Worm (Caenorhabditis elegans) whole organism, early embryonic: ENCODE results near the gene mai-2.

Source experiments
- B0310.2 ChIP-seq: sonication (generic microtip); optimal IDR thresholded peaks from 2 replicates; lab custom pipeline; 2016; ENCODE audit warnings: mild to moderate bottlenecking, missing genetic modification characterization, missing compliant biosample characterization
- F13C5.2 ChIP-seq: sonication (generic microtip); optimal IDR thresholded peaks from 2 replicates; lab custom pipeline; 2017; ENCODE audit warnings: mild to moderate bottlenecking, missing genetic modification characterization, inconsistent platforms, missing compliant biosample characterization
- aly-1 ChIP-seq: sonication (generic microtip); optimal IDR thresholded peaks from 2 replicates; lab custom pipeline; 2016; ENCODE audit warnings: missing genetic modification characterization, missing compliant biosample characterization
- ama-1 ChIP-seq: fragments of 150-350 bp; optimal IDR thresholded peaks from 2 replicates; lab custom pipeline; 2014
- ceh-13 ChIP-seq: fragments of 200-800 bp; sonication (Bioruptor generic); optimal IDR thresholded peaks from 2 replicates; lab custom pipeline; 2018; ENCODE audit warnings: mild to moderate bottlenecking, missing genetic modification characterization, missing compliant biosample characterization
- ceh-36 ChIP-seq: sonication (generic microtip); optimal IDR thresholded peaks from 2 replicates; lab custom pipeline; 2016; ENCODE audit warnings: missing genetic modification characterization, inconsistent platforms, missing compliant biosample characterization
- ets-7 ChIP-seq: sonication (generic microtip); optimal IDR thresholded peaks from 2 replicates; lab custom pipeline; 2016; ENCODE audit warnings: missing genotype, missing genetic modification characterization, missing compliant biosample characterization
- flt-1 ChIP-seq: fragments of 200-800 bp; sonication (Bioruptor generic); IDR thresholded peaks from 2 replicates; pipeline ENCODE4 v1.3.6; 2022; ENCODE audit warnings: missing genetic modification characterization, missing compliant biosample characterization
- hmbx-1 ChIP-seq: sonication (generic microtip); optimal IDR thresholded peaks from 2 replicates; lab custom pipeline; 2016; ENCODE audit warnings: mild to moderate bottlenecking, missing genetic modification characterization, missing compliant biosample characterization
- hmg-4 ChIP-seq: fragments of 200-800 bp; sonication (Bioruptor generic); optimal IDR thresholded peaks from 2 replicates; lab custom pipeline; 2018; ENCODE audit warnings: mild to moderate bottlenecking, missing genetic modification characterization, missing compliant biosample characterization
- hnd-1 ChIP-seq: sonication (generic microtip); optimal IDR thresholded peaks from 2 replicates; lab custom pipeline; 2016; ENCODE audit warnings: missing genetic modification characterization, missing compliant biosample characterization
- pes-1 ChIP-seq: fragments of 200-800 bp; sonication (Bioruptor generic); IDR thresholded peaks from 2 replicates; pipeline ENCODE4 v1.3.6; 2022; ENCODE audit warnings: missing genetic modification reagents, missing genetic modification characterization, missing compliant biosample characterization
- scrt-1 ChIP-seq: fragments of 200-800 bp; sonication (Bioruptor generic); IDR thresholded peaks from 2 replicates; pipeline ENCODE4 v1.3.6; 2022; ENCODE audit warnings: missing genetic modification characterization, missing compliant biosample characterization
- sea-1 ChIP-seq: fragments of 200-800 bp; sonication (Bioruptor generic); conservative IDR thresholded peaks from 2 replicates; pipeline ENCODE4 v1.3.6; 2022; ENCODE audit warnings: missing genetic modification characterization, missing compliant biosample characterization
- tbx-11 ChIP-seq: fragments of 200-800 bp; sonication (Bioruptor generic); IDR thresholded peaks from 2 replicates; pipeline ENCODE4 v1.3.6; 2022; ENCODE audit warnings: missing genetic modification characterization, missing compliant biosample characterization
- tbx-37 ChIP-seq: fragments of 200-800 bp; sonication (Bioruptor generic); conservative IDR thresholded peaks from 2 replicates; pipeline ENCODE4 v1.3.6; 2022; ENCODE audit warnings: missing genetic modification reagents, missing genetic modification characterization, missing compliant biosample characterization
- tra-4 ChIP-seq: sonication (generic microtip); optimal IDR thresholded peaks from 2 replicates; lab custom pipeline; 2017; ENCODE audit warnings: missing genetic modification characterization, missing compliant biosample characterization

Gene mai-2

DNA sequence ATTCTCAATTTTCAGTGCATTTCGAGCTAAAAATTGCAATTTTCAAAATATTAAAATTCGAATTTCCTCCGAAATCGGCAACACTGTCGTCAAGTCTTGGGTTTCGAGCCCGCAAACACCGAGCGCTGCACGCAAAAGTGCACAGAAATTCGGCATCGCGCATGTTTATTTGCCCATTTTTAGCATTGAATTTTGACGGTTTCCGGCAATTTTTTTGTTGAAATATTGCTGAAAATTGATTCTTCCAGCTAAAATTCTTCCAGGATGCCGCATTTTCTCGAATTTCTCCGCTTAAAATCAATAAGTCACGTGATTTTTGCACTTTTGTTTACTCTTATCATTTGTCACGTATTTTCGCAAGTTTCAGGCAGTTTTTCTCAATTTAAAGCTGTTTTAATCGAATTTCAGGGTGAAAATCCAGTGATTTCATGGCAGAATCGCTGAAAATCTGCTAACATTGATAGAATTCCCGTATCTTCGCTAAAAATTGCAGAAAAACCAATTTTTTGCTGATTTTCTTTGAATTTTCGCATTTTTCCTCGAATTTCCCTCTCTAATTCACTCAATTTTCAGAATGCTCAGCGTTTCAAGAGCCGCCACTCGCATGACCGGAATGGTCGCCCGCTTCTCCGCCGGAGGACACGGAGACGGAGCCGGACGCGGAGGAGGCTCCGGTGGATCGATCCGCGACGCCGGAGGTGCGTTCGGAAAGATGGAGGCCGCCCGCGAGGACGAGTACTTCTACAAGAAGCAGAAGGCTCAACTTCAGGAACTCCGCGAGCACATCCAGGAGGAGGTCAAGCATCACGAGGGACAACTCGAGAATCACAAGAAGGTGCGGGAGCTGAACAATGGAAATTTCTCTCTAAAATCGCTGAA is at the start of gene mai-2:
Gene mai-2 (plus strand): TSS at position 574 of the 879 bp plus-strand sequence.
- TF ChIP-seq aly-1 (tag; lab: Kevin White, UChicago) (no peak), sea-1 (GFP tag; lab: Robert Waterston, UW) (no peak), tbx-11 (GFP tag; lab: Robert Waterston, UW) (no peak), hmbx-1 (tag; lab: Kevin White, UChicago) (no peak), ama-1 (no peak), B0310.2 (no peak)

DNA sequence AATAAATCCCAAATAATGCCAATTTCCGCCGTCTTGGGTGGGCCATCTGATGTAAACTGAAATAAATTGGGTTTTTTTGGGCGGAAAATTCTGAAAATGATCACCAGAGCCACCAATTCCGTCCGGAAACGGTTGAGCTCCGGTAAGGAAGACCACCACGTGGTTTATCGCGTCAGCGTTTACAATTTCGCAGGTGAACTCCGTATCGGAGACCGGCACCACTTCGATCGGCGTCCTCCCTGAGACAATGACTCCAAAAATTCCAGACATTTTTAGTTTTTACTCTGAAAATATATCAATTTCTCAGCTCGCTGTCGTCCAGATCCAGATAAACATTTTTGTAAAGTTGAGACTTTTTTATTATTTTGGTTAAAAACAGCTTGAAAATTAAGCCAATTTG is 49.1 kb upstream of the mai-2 start, which contains the start of gene F42A6.6:
Gene F42A6.6 (minus strand): TSS at position 289 of the 400 bp plus-strand sequence.
- TF ChIP-seq tbx-11 (GFP tag; lab: Robert Waterston, UW) (0 out of 2 replicates have a peak, but pooled peaks have one; percentile 50), hmg-4 (GFP tag; lab: Kevin White, UChicago) (peak; percentile 4), scrt-1 (GFP tag; lab: Robert Waterston, UW) (0 out of 2 replicates have a peak, but pooled peaks have one; percentile 49), flt-1 (no peak), ama-1 (peak; percentile 94), pes-1 (GFP tag; lab: Robert Waterston, UW) (no peak), F13C5.2 (tag; lab: Kevin White, UChicago) (no peak), ceh-36 (tag; lab: Kevin White, UChicago) (peak; percentile 15), B0310.2 (no peak)

ce11 chrIV:3337275-3337674 is 48.4 kb upstream of the mai-2 start:
- TF ChIP-seq ama-1: no peak
- peak; percentile 25; the same call in 1 of the 2 replicates for TF ChIP-seq pes-1 (GFP tag; lab: Robert Waterston, UW)
- no peak for TF ChIP-seq F13C5.2 (tag; lab: Kevin White, UChicago)
- TF ChIP-seq ceh-13: no peak
- no peak for TF ChIP-seq flt-1
- no peak for TF ChIP-seq hmbx-1 (tag; lab: Kevin White, UChicago)
- no peak for TF ChIP-seq tbx-37 (GFP tag; lab: Robert Waterston, UW)
- TF ChIP-seq ceh-36 (tag; lab: Kevin White, UChicago): no peak
- no peak for TF ChIP-seq hnd-1 (tag; lab: Kevin White, UChicago)
- 0 out of 2 replicates have a peak, but pooled peaks have one; percentile 55 for TF ChIP-seq tbx-11 (GFP tag; lab: Robert Waterston, UW)
- no peak for TF ChIP-seq tra-4
- peak; percentile 76 for TF ChIP-seq hmg-4 (GFP tag; lab: Kevin White, UChicago)
- 0 out of 2 replicates have a peak, but pooled peaks have one; percentile 55 for TF ChIP-seq scrt-1 (GFP tag; lab: Robert Waterston, UW)
- no peak for TF ChIP-seq B0310.2
- no peak for TF ChIP-seq aly-1 (tag; lab: Kevin White, UChicago)
- TF ChIP-seq sea-1 (GFP tag; lab: Robert Waterston, UW): peak; percentile 31; the same call in 1 of the 2 replicates
- no peak for TF ChIP-seq ets-7

ce11 chrIV:3338176-3338575 is 47.5 kb upstream of the mai-2 start:
- TF ChIP-seq ceh-36 (tag; lab: Kevin White, UChicago) (no peak), aly-1 (tag; lab: Kevin White, UChicago) (no peak), tbx-37 (GFP tag; lab: Robert Waterston, UW) (no peak)

- TF ChIP-seq F13C5.2 (tag; lab: Kevin White, UChicago): peak; percentile 35
- TF ChIP-seq hmbx-1 (tag; lab: Kevin White, UChicago): no peak
These were observed 47.0 kb upstream of the mai-2 start, which contains the start of gene hrpa-1 for ce11 chrIV:3338676-3339075. Gene hrpa-1, minus strand, starts transcription at chrIV:3338867.

- no peak for TF ChIP-seq flt-1
- no peak for TF ChIP-seq ceh-13
- TF ChIP-seq aly-1 (tag; lab: Kevin White, UChicago): no peak
- no peak for TF ChIP-seq tbx-11 (GFP tag; lab: Robert Waterston, UW)
- no peak for TF ChIP-seq ama-1
- TF ChIP-seq scrt-1 (GFP tag; lab: Robert Waterston, UW): no peak
- TF ChIP-seq F13C5.2 (tag; lab: Kevin White, UChicago): no peak
- no peak for TF ChIP-seq ceh-36 (tag; lab: Kevin White, UChicago)
- no peak for TF ChIP-seq hmg-4 (GFP tag; lab: Kevin White, UChicago)
- TF ChIP-seq hmbx-1 (tag; lab: Kevin White, UChicago): no peak
- TF ChIP-seq pes-1 (GFP tag; lab: Robert Waterston, UW): no peak
- TF ChIP-seq tra-4: no peak
- no peak for TF ChIP-seq hnd-1 (tag; lab: Kevin White, UChicago)
- TF ChIP-seq ets-7: no peak
- no peak for TF ChIP-seq sea-1 (GFP tag; lab: Robert Waterston, UW)
- TF ChIP-seq B0310.2: no peak
- no peak for TF ChIP-seq tbx-37 (GFP tag; lab: Robert Waterston, UW)
These were observed 44.5 kb upstream of the mai-2 start, which contains the start of gene F42A6.2 for ce11 chrIV:3341170-3341569. Gene F42A6.2, plus strand, starts transcription at chrIV:3341470.

DNA sequence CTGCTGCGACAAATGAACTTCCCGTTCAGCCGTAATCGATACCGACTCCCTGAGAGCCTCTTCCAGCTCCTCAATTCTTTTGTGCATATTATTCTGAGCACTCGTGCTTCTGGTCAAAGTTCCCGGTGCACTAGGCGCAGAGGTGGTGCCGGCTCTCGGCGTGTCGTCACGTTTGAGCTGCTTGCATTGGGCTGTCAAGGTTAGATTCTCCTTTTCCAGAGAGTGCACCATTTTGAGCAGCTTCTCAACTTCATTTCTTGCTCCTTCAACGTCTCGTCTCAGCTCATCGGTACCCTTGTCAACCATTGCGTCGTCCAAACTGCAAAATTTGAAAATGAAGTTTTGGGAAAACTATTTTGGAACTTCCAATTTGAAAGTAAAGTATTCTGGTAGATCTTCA is 40.2 kb upstream of the mai-2 start:
- no peak for TF ChIP-seq tbx-37 (GFP tag; lab: Robert Waterston, UW)
- no peak for TF ChIP-seq hmbx-1 (tag; lab: Kevin White, UChicago)
- no peak for TF ChIP-seq ets-7
- TF ChIP-seq tbx-11 (GFP tag; lab: Robert Waterston, UW): no peak
- TF ChIP-seq flt-1: no peak
- no peak for TF ChIP-seq F13C5.2 (tag; lab: Kevin White, UChicago)
- no peak for TF ChIP-seq hmg-4 (GFP tag; lab: Kevin White, UChicago)
- TF ChIP-seq ceh-13: no peak
- TF ChIP-seq ceh-36 (tag; lab: Kevin White, UChicago): no peak
- TF ChIP-seq hnd-1 (tag; lab: Kevin White, UChicago): no peak
- TF ChIP-seq pes-1 (GFP tag; lab: Robert Waterston, UW): no peak
